Fruit fly (Drosophila melanogaster) whole organism, embryonic: ENCODE measurements around the gene Nup43.

Experiments used
- B-H1 ChIP-seq: fragments of 200-800 bp; sonication (Bioruptor generic); IDR thresholded peaks from 3 replicates; pipeline ENCODE4 v1.3.6; 2022; ENCODE audit warnings: missing biosample characterization, missing genetic modification characterization
- Bgb ChIP-seq: fragments of 200-800 bp; sonication (Bioruptor generic); IDR thresholded peaks from 2 replicates; pipeline ENCODE4 v1.3.6; 2022; ENCODE audit warnings: missing biosample characterization, missing genetic modification characterization; ENCODE audit not compliant: partially characterized antibody
- C15 ChIP-seq: fragments of 200-800 bp; sonication (Bioruptor generic); IDR thresholded peaks from 3 replicates; pipeline ENCODE4 v1.3.6; 2022; ENCODE audit warnings: missing biosample characterization, missing genetic modification characterization
- CG10321 ChIP-seq: fragments of 200-800 bp; sonication (Bioruptor generic); IDR thresholded peaks from 2 replicates; pipeline ENCODE4 v1.3.6; 2022; ENCODE audit warnings: missing biosample characterization, missing genetic modification characterization
- CG11504 ChIP-seq: fragments of 200-800 bp; sonication (Bioruptor generic); optimal IDR thresholded peaks from 3 replicates; lab custom pipeline; 2019; ENCODE audit warnings: missing biosample characterization, mild to moderate bottlenecking, missing genetic modification characterization, moderate library complexity
- CG12236 ChIP-seq: fragments of 200-800 bp; sonication (Bioruptor generic); optimal IDR thresholded peaks from 2 replicates; lab custom pipeline; 2016; ENCODE audit warnings: missing biosample characterization, missing genetic modification characterization
- CG14050 ChIP-seq: fragments of 200-800 bp; sonication (Bioruptor generic); IDR thresholded peaks from 3 replicates; pipeline ENCODE4 v1.3.6; 2022; ENCODE audit warnings: missing biosample characterization, missing genetic modification characterization
- CG1602 ChIP-seq: fragments of 200-800 bp; sonication (Bioruptor generic); optimal IDR thresholded peaks from 3 replicates; lab custom pipeline; 2016; ENCODE audit warnings: missing biosample characterization, missing genetic modification characterization
- CG34422 ChIP-seq: fragments of 200-800 bp; sonication (Bioruptor generic); IDR thresholded peaks from 3 replicates; pipeline ENCODE4 v1.3.6; 2022; ENCODE audit warnings: missing biosample characterization, missing genetic modification characterization
- CG4328 ChIP-seq: fragments of 200-800 bp; sonication (Bioruptor generic); optimal IDR thresholded peaks from 3 replicates; lab custom pipeline; 2017; ENCODE audit warnings: missing biosample characterization, missing genetic modification reagents, missing genetic modification characterization
- CG5953 ChIP-seq: fragments of 200-800 bp; sonication (Bioruptor generic); IDR thresholded peaks from 2 replicates; pipeline ENCODE4 v1.3.6; 2022; ENCODE audit warnings: missing biosample characterization, missing genetic modification characterization
- CG6654 ChIP-seq: fragments of 200-800 bp; sonication (Bioruptor generic); optimal IDR thresholded peaks from 2 replicates; lab custom pipeline; 2017; ENCODE audit warnings: missing biosample characterization, mild to moderate bottlenecking, missing genetic modification characterization
- CG6683 ChIP-seq: fragments of 200-800 bp; sonication (Bioruptor generic); optimal IDR thresholded peaks from 2 replicates; lab custom pipeline; 2017; ENCODE audit warnings: missing biosample characterization, mild to moderate bottlenecking, missing genetic modification characterization, missing genetic modification reagents
- CG9932 ChIP-seq: fragments of 200-800 bp; sonication (Bioruptor generic); IDR thresholded peaks from 2 replicates; pipeline ENCODE4 v1.3.6; 2022; ENCODE audit warnings: missing biosample characterization, missing genetic modification characterization
- Chrac-16 ChIP-seq: fragments of 200-800 bp; sonication (Bioruptor generic); optimal IDR thresholded peaks from 3 replicates; lab custom pipeline; 2016; ENCODE audit warnings: missing biosample characterization, missing genetic modification characterization
- CkIIα-i1 ChIP-seq: fragments of 200-800 bp; sonication (Bioruptor generic); IDR thresholded peaks from 2 replicates; pipeline ENCODE4 v1.3.6; 2022; ENCODE audit warnings: missing biosample characterization, missing genetic modification characterization
- D ChIP-seq, 2 experiments: fragments of 200-800 bp in 1 of 2; fragments of >200 bp in 1 of 2; sonication (Bioruptor generic) in 1 of 2; optimal IDR thresholded peaks; 2 replicates in 1 of 2; 3 replicates in 1 of 2; lab custom pipeline; 2017; ENCODE audit warnings: mild to moderate bottlenecking in 1 of 2, missing biosample characterization in 1 of 2, missing genetic modification characterization in 1 of 2, missing genetic modification reagents in 1 of 2
- Doc2 ChIP-seq: fragments of 200-800 bp; sonication (Bioruptor generic); IDR thresholded peaks from 2 replicates; pipeline ENCODE4 v1.3.6; 2022; ENCODE audit warnings: missing biosample characterization, missing genetic modification characterization
- E2f1 ChIP-seq: fragments of 200-800 bp; sonication (Bioruptor generic); IDR thresholded peaks from 2 replicates; pipeline ENCODE4 v1.3.6; 2022; ENCODE audit warnings: missing biosample characterization, missing genetic modification characterization
- H15 ChIP-seq: fragments of 200-800 bp; sonication (Bioruptor generic); IDR thresholded peaks from 3 replicates; pipeline ENCODE4 v1.3.6; 2022; ENCODE audit warnings: missing biosample characterization, missing genetic modification characterization
- HmgZ ChIP-seq: fragments of 200-800 bp; sonication (Bioruptor generic); optimal IDR thresholded peaks from 2 replicates; lab custom pipeline; 2018; ENCODE audit warnings: missing biosample characterization, mild to moderate bottlenecking, missing genetic modification characterization
- Hmr ChIP-seq: fragments of 200-800 bp; sonication (Bioruptor generic); optimal IDR thresholded peaks from 3 replicates; lab custom pipeline; 2017; ENCODE audit warnings: mild to moderate bottlenecking, missing biosample characterization, missing genetic modification reagents, missing genetic modification characterization
- Hr51 ChIP-seq, 2 experiments: fragments of 200-800 bp; sonication (Bioruptor generic); optimal IDR thresholded peaks; 2 replicates in 1 of 2; 3 replicates in 1 of 2; lab custom pipeline; 2016 to 2018; ENCODE audit warnings: missing biosample characterization in 2 of 2, missing genetic modification characterization in 2 of 2, mild to moderate bottlenecking in 1 of 2, moderate library complexity in 1 of 2
- Jarid2 ChIP-seq: fragments of 200-800 bp; sonication (Bioruptor generic); optimal IDR thresholded peaks from 3 replicates; lab custom pipeline; 2017; ENCODE audit warnings: mild to moderate bottlenecking, missing biosample characterization, missing genetic modification reagents, missing genetic modification characterization
- Optix ChIP-seq: fragments of 200-800 bp; sonication (Bioruptor generic); IDR thresholded peaks from 3 replicates; pipeline ENCODE4 v1.3.6; 2022; ENCODE audit warnings: missing biosample characterization, missing genetic modification characterization
- Rx ChIP-seq: fragments of 200-800 bp; sonication (Bioruptor generic); IDR thresholded peaks from 2 replicates; pipeline ENCODE4 v1.3.6; 2022; ENCODE audit warnings: missing biosample characterization, missing genetic modification characterization
- Sry-β ChIP-seq: fragments of 200-800 bp; sonication (Bioruptor generic); optimal IDR thresholded peaks from 2 replicates; lab custom pipeline; 2018; ENCODE audit warnings: missing biosample characterization, mild to moderate bottlenecking, missing genetic modification characterization, moderate library complexity
- Usf ChIP-seq: fragments of 200-800 bp; sonication (Bioruptor generic); optimal IDR thresholded peaks from 2 replicates; lab custom pipeline; 2017; ENCODE audit warnings: missing genotype, missing biosample characterization, missing genetic modification characterization
- Vsx1 ChIP-seq: fragments of 200-800 bp; sonication (Bioruptor generic); optimal IDR thresholded peaks from 2 replicates; lab custom pipeline; 2017; ENCODE audit warnings: missing biosample characterization, mild to moderate bottlenecking, missing genetic modification characterization, missing genetic modification reagents
- bbx ChIP-seq: fragments of 200-800 bp; sonication (Bioruptor generic); IDR thresholded peaks from 2 replicates; pipeline ENCODE4 v1.3.6; 2022; ENCODE audit warnings: missing biosample characterization, missing genetic modification characterization; ENCODE audit not compliant: partially characterized antibody
- chn ChIP-seq: fragments of 200-800 bp; sonication (Bioruptor generic); optimal IDR thresholded peaks from 2 replicates; lab custom pipeline; 2016; ENCODE audit warnings: missing biosample characterization, missing genetic modification characterization
- crol ChIP-seq: fragments of 200-800 bp; sonication (Bioruptor generic); IDR thresholded peaks from 2 replicates; pipeline ENCODE4 v1.3.6; 2022; ENCODE audit warnings: missing biosample characterization, missing genetic modification characterization
- cwo ChIP-seq: fragments of 200-800 bp; sonication (Bioruptor generic); optimal IDR thresholded peaks from 3 replicates; lab custom pipeline; 2017; ENCODE audit warnings: missing biosample characterization, missing genetic modification characterization, mild to moderate bottlenecking, moderate library complexity, missing genetic modification reagents
- fd102C ChIP-seq: fragments of 200-800 bp; sonication (Bioruptor generic); optimal IDR thresholded peaks from 2 replicates; lab custom pipeline; 2018; ENCODE audit warnings: missing biosample characterization, mild to moderate bottlenecking, missing genetic modification characterization, moderate library complexity
- fd3F ChIP-seq: fragments of 200-800 bp; sonication (Bioruptor generic); optimal IDR thresholded peaks from 2 replicates; lab custom pipeline; 2018; ENCODE audit warnings: missing biosample characterization, mild to moderate bottlenecking, missing genetic modification characterization, moderate library complexity
- fu2 ChIP-seq: fragments of 200-800 bp; sonication (Bioruptor generic); optimal IDR thresholded peaks from 2 replicates; lab custom pipeline; 2016; ENCODE audit warnings: missing biosample characterization, missing genetic modification characterization
- h ChIP-seq: fragments of >200 bp; optimal IDR thresholded peaks from 2 replicates; lab custom pipeline; 2017
- insv ChIP-seq, 2 experiments: fragments of 200-800 bp; sonication (Bioruptor generic); optimal IDR thresholded peaks; 3 replicates each; lab custom pipeline; 2016 to 2018; ENCODE audit warnings: missing biosample characterization in 2 of 2, missing genetic modification characterization in 2 of 2
- jing ChIP-seq: fragments of 200-800 bp; sonication (Bioruptor generic); optimal IDR thresholded peaks from 2 replicates; lab custom pipeline; 2018; ENCODE audit warnings: missing biosample characterization, mild to moderate bottlenecking, missing genetic modification characterization
- lbe ChIP-seq: fragments of 200-800 bp; sonication (Bioruptor generic); optimal IDR thresholded peaks from 2 replicates; lab custom pipeline; 2016; ENCODE audit warnings: missing biosample characterization, mild to moderate bottlenecking, missing genetic modification characterization
- nau ChIP-seq: fragments of 200-800 bp; sonication (Bioruptor generic); optimal IDR thresholded peaks from 3 replicates; lab custom pipeline; 2017; ENCODE audit warnings: missing biosample characterization, mild to moderate bottlenecking, missing genetic modification characterization, missing genetic modification reagents
- nmo ChIP-seq: fragments of 200-800 bp; sonication (Bioruptor generic); optimal IDR thresholded peaks from 2 replicates; lab custom pipeline; 2018; ENCODE audit warnings: missing biosample characterization, mild to moderate bottlenecking, missing genetic modification characterization, moderate library complexity
- nom ChIP-seq: fragments of 200-800 bp; sonication (Bioruptor generic); optimal IDR thresholded peaks from 2 replicates; lab custom pipeline; 2017; ENCODE audit warnings: missing biosample characterization, missing genetic modification characterization, mild to moderate bottlenecking, moderate library complexity, missing genetic modification reagents
- pita ChIP-seq: fragments of 200-800 bp; sonication (Bioruptor generic); optimal IDR thresholded peaks from 2 replicates; lab custom pipeline; 2017; ENCODE audit warnings: missing biosample characterization, mild to moderate bottlenecking, missing genetic modification characterization
- sima ChIP-seq: fragments of 200-800 bp; sonication (Bioruptor generic); optimal IDR thresholded peaks from 2 replicates; lab custom pipeline; 2016; ENCODE audit warnings: missing biosample characterization, missing genetic modification characterization
- stwl ChIP-seq: fragments of 200-800 bp; sonication (Bioruptor generic); optimal IDR thresholded peaks from 3 replicates; lab custom pipeline; 2018; ENCODE audit warnings: missing biosample characterization, mild to moderate bottlenecking, missing genetic modification characterization, moderate library complexity
- trem ChIP-seq: fragments of 200-800 bp; optimal IDR thresholded peaks from 3 replicates; lab custom pipeline; 2019; ENCODE audit warnings: missing biosample characterization, mild to moderate bottlenecking, missing genetic modification characterization, moderate library complexity
- ttk ChIP-seq: fragments of 200-800 bp; sonication (Bioruptor generic); IDR thresholded peaks from 2 replicates; pipeline ENCODE4 v2.1.2; 2022; ENCODE audit warnings: missing biosample characterization, missing genetic modification characterization
- twi ChIP-seq: fragments of 200-800 bp; optimal IDR thresholded peaks from 2 replicates; lab custom pipeline; 2019; ENCODE audit warnings: missing biosample characterization, mild to moderate bottlenecking, missing genetic modification characterization, moderate library complexity
- usp ChIP-seq: fragments of >200 bp; optimal IDR thresholded peaks from 2 replicates; lab custom pipeline; 2017; ENCODE audit warnings: missing biosample characterization, missing genetic modification characterization

The Nup43 gene

dm6 chr3R:18360630-18361260, 5.7 kb upstream of the Nup43 start, which contains the start of gene CG15803 (continued):
- TF ChIP-seq Chrac-16: no peak
- TF ChIP-seq Hr51 (GFP tag; optimal IDR thresholded peaks at IDR 0.05; lab: Kevin White, UChicago): peak in 1 of 2 experiments; percentile 25
- TF ChIP-seq CG4328 (GFP tag; lab: Kevin White, UChicago): no peak
- TF ChIP-seq CkIIα-i1 (GFP tag; lab: Robert Waterston, UW): no peak
- TF ChIP-seq trem (tag; lab: Kevin White, UChicago): no peak
- TF ChIP-seq nmo (GFP tag; lab: Kevin White, UChicago): no peak
- TF ChIP-seq chn (GFP tag; lab: Kevin White, UChicago): no peak
- no peak for TF ChIP-seq CG6654
- TF ChIP-seq usp (GFP tag; lab: Kevin White, UChicago): no peak
- TF ChIP-seq Doc2 (GFP tag; lab: Robert Waterston, UW): no peak
- TF ChIP-seq bbx: no peak
- no peak for TF ChIP-seq nau (GFP tag; lab: Kevin White, UChicago)
- TF ChIP-seq ttk (GFP tag; lab: Robert Waterston, UW): no peak
- TF ChIP-seq Usf (GFP tag; lab: Kevin White, UChicago): no peak
- 0 out of 3 replicates have a peak, but pooled peaks have one; percentile 38 for TF ChIP-seq CG34422 (GFP tag; lab: Robert Waterston, UW)
- no peak for TF ChIP-seq fd3F (GFP tag; lab: Kevin White, UChicago)
- TF ChIP-seq CG10321 (GFP tag; lab: Robert Waterston, UW): no peak
- no peak for TF ChIP-seq cwo (GFP tag; lab: Kevin White, UChicago)
- no peak for TF ChIP-seq Vsx1 (GFP tag; lab: Kevin White, UChicago)
- no peak for TF ChIP-seq Sry-β (GFP tag; lab: Kevin White, UChicago)
- no peak for TF ChIP-seq CG14050 (GFP tag; lab: Robert Waterston, UW)
- TF ChIP-seq CG5953 (GFP tag; lab: Robert Waterston, UW): no peak
- TF ChIP-seq Jarid2: peak; percentile 47
- TF ChIP-seq pita (GFP tag; lab: Kevin White, UChicago): no peak
- no peak for TF ChIP-seq Optix (GFP tag; lab: Robert Waterston, UW)
- TF ChIP-seq nom (GFP tag; lab: Kevin White, UChicago): no peak
- no peak for TF ChIP-seq CG1602 (GFP tag; lab: Kevin White, UChicago)
- peak; percentile 68 for TF ChIP-seq crol (GFP tag; lab: Robert Waterston, UW)
- TF ChIP-seq H15 (GFP tag; lab: Robert Waterston, UW): no peak
- TF ChIP-seq sima (GFP tag; lab: Kevin White, UChicago): no peak
- TF ChIP-seq CG12236 (GFP tag; lab: Kevin White, UChicago): no peak
- no peak for TF ChIP-seq C15 (GFP tag; lab: Robert Waterston, UW)
- no peak for TF ChIP-seq jing (GFP tag; lab: Kevin White, UChicago)
- TF ChIP-seq CG9932: peak; percentile 37; the same call in 1 of the 2 replicates
- no peak for TF ChIP-seq Rx (GFP tag; lab: Robert Waterston, UW)
- TF ChIP-seq insv (GFP tag; optimal IDR thresholded peaks at IDR 0.05; lab: Kevin White, UChicago): no peak
- peak; percentile 18 for TF ChIP-seq CG11504 (tag; lab: Kevin White, UChicago)
- peak; percentile 25 for TF ChIP-seq Hmr (GFP tag; lab: Kevin White, UChicago)
- TF ChIP-seq B-H1 (GFP tag; lab: Robert Waterston, UW): no peak
- no peak for TF ChIP-seq E2f1 (GFP tag; lab: Robert Waterston, UW)
- no peak for TF ChIP-seq HmgZ
- TF ChIP-seq lbe: no peak
- no peak for TF ChIP-seq stwl (tag; lab: Kevin White, UChicago)
- TF ChIP-seq fu2 (GFP tag; lab: Kevin White, UChicago): no peak
- 0 out of 2 replicates have a peak, but pooled peaks have one; percentile 19 for TF ChIP-seq Bgb (GFP tag; lab: Robert Waterston, UW)
- no peak for TF ChIP-seq D (optimal IDR thresholded peaks at IDR 0.05; lab: Kevin White, UChicago)
- no peak for TF ChIP-seq D (GFP tag; optimal IDR thresholded peaks at IDR 0.05; lab: Kevin White, UChicago)
- TF ChIP-seq h: no peak
- no peak for TF ChIP-seq fd102C (GFP tag; lab: Kevin White, UChicago)
- no peak for TF ChIP-seq twi (tag; lab: Kevin White, UChicago)
- no peak for TF ChIP-seq CG6683 (GFP tag; lab: Kevin White, UChicago)
